Worm (Caenorhabditis elegans): ENCODE results near the gene irld-7.

- TF ChIP-seq nhr-76 (tag; optimal IDR thresholded peaks at IDR 0.05) (no peak), jun-1 (tag; optimal IDR thresholded peaks at IDR 0.05) (no peak), tbx-2 (tag; optimal IDR thresholded peaks at IDR 0.05) (no peak), ceh-82 (tag; optimal IDR thresholded peaks at IDR 0.05) (no peak), nhr-12 (tag; optimal IDR thresholded peaks at IDR 0.05) (no peak), ZK546.5 (tag; optimal IDR thresholded peaks at IDR 0.05) (no peak), eor-1 (tag; optimal IDR thresholded peaks at IDR 0.05) (no peak), snpc-4 (tag; optimal IDR thresholded peaks at IDR 0.05) (no peak)
These were observed 28.4 kb downstream of the irld-7 start for ce11 chrIV:6618607-6619006.

Data from whole organism, L3 larva.